Fruit fly (Drosophila melanogaster) Kc167 (cell line): ENCODE measurements around the gene Pop4.

Source experiments
- Myc ChIP-seq: fragments of >200 bp; optimal IDR thresholded peaks from 2 replicates; lab custom pipeline; 2017; ENCODE audit warnings: missing external identifiers
- Sin3A ChIP-seq: fragments of >200 bp; optimal IDR thresholded peaks from 2 replicates; lab custom pipeline; 2018; ENCODE audit warnings: missing external identifiers
- h ChIP-seq: fragments of >200 bp; optimal IDR thresholded peaks from 3 replicates; lab custom pipeline; 2018; ENCODE audit warnings: missing external identifiers
- insv ChIP-seq: fragments of >200 bp; optimal IDR thresholded peaks from 3 replicates; lab custom pipeline; 2018; ENCODE audit warnings: missing external identifiers
- psq ChIP-seq: fragments of >200 bp; optimal IDR thresholded peaks from 2 replicates; lab custom pipeline; 2017; ENCODE audit warnings: missing external identifiers
- ttk ChIP-seq: sonication (Bioruptor generic); optimal IDR thresholded peaks from 2 replicates; lab custom pipeline; 2017; ENCODE audit warnings: missing external identifiers

DNA sequence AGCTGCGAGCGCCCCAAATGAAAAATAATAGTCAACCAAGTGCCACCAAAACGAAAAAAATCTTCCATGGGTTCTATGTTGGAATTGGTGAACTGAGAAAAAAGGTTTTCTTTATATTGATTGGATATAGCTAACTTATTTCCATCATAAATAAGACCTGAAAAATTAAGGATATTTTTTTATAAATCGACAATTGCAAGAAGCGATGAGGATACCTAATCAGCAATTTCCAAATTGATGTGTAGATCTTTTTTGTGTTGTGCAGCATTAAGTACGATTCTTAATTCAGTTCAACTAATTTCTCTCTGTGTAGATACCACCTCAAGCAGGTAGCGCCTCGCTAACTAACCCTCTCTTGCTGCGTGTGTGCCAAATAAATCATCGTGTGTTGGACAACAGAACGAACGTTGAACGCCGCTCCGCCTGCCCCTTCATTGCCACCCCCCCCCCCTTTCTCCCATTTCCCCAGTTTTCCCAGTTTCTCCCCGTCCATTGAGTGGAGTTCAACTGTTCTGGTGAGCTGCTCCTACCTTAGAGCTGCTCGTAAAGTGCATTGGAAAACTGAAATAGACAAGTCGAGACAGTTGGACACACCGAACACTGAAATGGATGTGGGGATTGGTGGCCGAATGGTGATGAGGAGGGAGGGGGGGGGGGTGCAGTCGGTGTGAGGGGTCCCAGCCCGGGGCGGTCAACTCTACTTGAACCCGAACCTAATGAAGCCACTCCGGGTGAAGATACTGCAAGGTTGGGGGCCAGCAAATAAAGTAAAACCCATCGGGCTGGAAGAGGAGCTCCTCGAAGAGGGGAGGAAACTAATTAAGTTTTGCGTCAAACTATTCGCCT lies 10.6 kb upstream of the Pop4 start:
- TF ChIP-seq ttk (lab: Kevin White, UChicago) (no peak), psq (lab: Kevin White, UChicago) (no peak), Sin3A (lab: Kevin White, UChicago) (no peak), h (lab: Kevin White, UChicago) (no peak), Myc (no peak), insv (lab: Kevin White, UChicago) (no peak)
